Fruit fly (Drosophila melanogaster): ENCODE data around the gene LysE.
"Not testable (repeated sequence)": the region's sequence is repeated elsewhere in the genome, so short reads cannot be mapped to it uniquely, and the experiment has no call there.

- TF ChIP-seq CG8159 (tag; optimal IDR thresholded peaks at IDR 0.05); CG10348 (GFP tag; IDR thresholded peaks at IDR 0.05): not testable (repeated sequence)
Observed at dm6 chr3L:1246823-1247222, 34.2 kb downstream of the LysE start, which contains the start of gene CG32318.
